Worm (Caenorhabditis elegans) whole organism, L2 larva: ENCODE results near the gene C35B1.5.

Source experiments
- C34F6.9 ChIP-seq: fragments of 150-350 bp; optimal IDR thresholded peaks from 2 replicates; lab custom pipeline; 2014; ENCODE audit warnings: missing biosample characterization, missing genetic modification characterization
- R02D3.7 ChIP-seq: fragments of 150-350 bp; optimal IDR thresholded peaks from 2 replicates; lab custom pipeline; 2014; ENCODE audit warnings: missing biosample characterization, missing genetic modification characterization
- Y55F3AM.14 ChIP-seq: fragments of 200-800 bp; sonication (Bioruptor generic); optimal IDR thresholded peaks from 2 replicates; lab custom pipeline; 2018; ENCODE audit warnings: mild to moderate bottlenecking, missing genetic modification characterization, missing compliant biosample characterization
- ZK546.5 ChIP-seq: sonication (generic microtip); optimal IDR thresholded peaks from 2 replicates; lab custom pipeline; 2017; ENCODE audit warnings: missing biosample characterization, missing genetic modification characterization
- alr-1 ChIP-seq: fragments of 150-350 bp; optimal IDR thresholded peaks from 2 replicates; lab custom pipeline; 2014; ENCODE audit warnings: missing biosample characterization, missing genetic modification characterization
- aly-2 ChIP-seq: fragments of 150-350 bp; optimal IDR thresholded peaks from 2 replicates; lab custom pipeline; 2014; ENCODE audit warnings: missing biosample characterization, missing genetic modification characterization
- ama-1 ChIP-seq: fragments of 150-350 bp; optimal IDR thresholded peaks from 2 replicates; lab custom pipeline; 2018; ENCODE audit warnings: inconsistent platforms
- blmp-1 ChIP-seq: sonication (generic microtip); optimal IDR thresholded peaks from 2 replicates; lab custom pipeline; 2017; ENCODE audit warnings: missing genetic modification characterization, mild to moderate bottlenecking, missing compliant biosample characterization, antibody characterized with exemption, moderate library complexity; ENCODE audit not compliant: insufficient read depth
- ceh-16 ChIP-seq: fragments of 150-350 bp; optimal IDR thresholded peaks from 2 replicates; lab custom pipeline; 2014; ENCODE audit warnings: missing biosample characterization, missing genetic modification characterization
- crh-2 ChIP-seq: sonication (generic microtip); optimal IDR thresholded peaks from 2 replicates; lab custom pipeline; 2017; ENCODE audit warnings: missing biosample characterization, missing genetic modification characterization
- dmd-4 ChIP-seq: sonication (generic microtip); optimal IDR thresholded peaks from 2 replicates; lab custom pipeline; 2017; ENCODE audit warnings: missing biosample characterization, missing genetic modification characterization
- egl-27 ChIP-seq: sonication (generic microtip); optimal IDR thresholded peaks from 3 replicates; lab custom pipeline; 2017; ENCODE audit warnings: missing biosample characterization, missing genetic modification reagents, missing genetic modification characterization
- fos-1 ChIP-seq: fragments of 150-350 bp; optimal IDR thresholded peaks from 2 replicates; lab custom pipeline; 2014; ENCODE audit warnings: missing biosample characterization, missing genetic modification characterization
- gmeb-1 ChIP-seq: fragments of 150-350 bp; optimal IDR thresholded peaks from 2 replicates; lab custom pipeline; 2014; ENCODE audit warnings: missing biosample characterization, missing genetic modification characterization
- lin-13 ChIP-seq: fragments of 150-350 bp; optimal IDR thresholded peaks from 2 replicates; lab custom pipeline; 2014; ENCODE audit warnings: missing biosample characterization, missing genetic modification reagents, missing genetic modification characterization
- lin-39 ChIP-seq: fragments of 150-350 bp; optimal IDR thresholded peaks from 2 replicates; lab custom pipeline; 2014; ENCODE audit warnings: missing biosample characterization, missing genetic modification reagents, missing genetic modification characterization
- lsy-2 ChIP-seq, 2 experiments: fragments of 150-350 bp in 1 of 2; sonication (generic microtip) in 1 of 2; optimal IDR thresholded peaks; 2 replicates each; lab custom pipeline; 2014 to 2017; ENCODE audit warnings: missing biosample characterization in 2 of 2, missing genetic modification characterization in 2 of 2
- mab-5 ChIP-seq: fragments of 150-350 bp; optimal IDR thresholded peaks from 2 replicates; lab custom pipeline; 2014; ENCODE audit warnings: missing biosample characterization, missing genetic modification characterization
- mdl-1 ChIP-seq, 2 experiments: fragments of 150-350 bp in 1 of 2; sonication (generic microtip) in 1 of 2; optimal IDR thresholded peaks; 2 replicates each; lab custom pipeline; 2017; ENCODE audit warnings: missing biosample characterization in 2 of 2, missing genetic modification characterization in 2 of 2
- nhr-10 ChIP-seq: sonication (generic microtip); optimal IDR thresholded peaks from 2 replicates; lab custom pipeline; 2017; ENCODE audit warnings: missing biosample characterization, missing genetic modification characterization
- nhr-129 ChIP-seq: fragments of 150-350 bp; optimal IDR thresholded peaks from 2 replicates; lab custom pipeline; 2014; ENCODE audit warnings: missing biosample characterization, missing genetic modification characterization
- nhr-21 ChIP-seq: fragments of 150-350 bp; optimal IDR thresholded peaks from 2 replicates; lab custom pipeline; 2014; ENCODE audit warnings: missing biosample characterization, missing genetic modification characterization
- nhr-23 ChIP-seq: fragments of 150-350 bp; optimal IDR thresholded peaks from 2 replicates; lab custom pipeline; 2014; ENCODE audit warnings: missing biosample characterization, missing genetic modification reagents, missing genetic modification characterization
- nhr-237 ChIP-seq: fragments of 150-350 bp; optimal IDR thresholded peaks from 2 replicates; lab custom pipeline; 2014; ENCODE audit warnings: missing biosample characterization, missing genetic modification characterization
- nhr-25 ChIP-seq: fragments of 150-350 bp; sonication (generic microtip); optimal IDR thresholded peaks from 3 replicates; lab custom pipeline; 2014; ENCODE audit warnings: missing biosample characterization, missing genetic modification characterization
- nhr-6 ChIP-seq: fragments of 150-350 bp; optimal IDR thresholded peaks from 2 replicates; lab custom pipeline; 2014; ENCODE audit warnings: missing biosample characterization, missing genetic modification characterization
- peb-1 ChIP-seq: fragments of 150-350 bp; optimal IDR thresholded peaks from 2 replicates; lab custom pipeline; 2014; ENCODE audit warnings: missing biosample characterization, missing genetic modification characterization
- skn-1 ChIP-seq: sonication (generic microtip); optimal IDR thresholded peaks from 2 replicates; lab custom pipeline; 2017; ENCODE audit warnings: missing biosample characterization, missing genetic modification characterization
- sma-3 ChIP-seq: sonication (generic microtip); optimal IDR thresholded peaks from 2 replicates; lab custom pipeline; 2016; ENCODE audit warnings: missing genetic modification reagents, missing genetic modification characterization, missing compliant biosample characterization
- sma-9 ChIP-seq, 2 experiments: fragments of 150-350 bp in 1 of 2; sonication (generic microtip) in 1 of 2; optimal IDR thresholded peaks; 2 replicates each; lab custom pipeline; 2014 to 2016; ENCODE audit warnings: missing genetic modification characterization in 2 of 2, mild to moderate bottlenecking in 1 of 2, missing biosample characterization in 1 of 2, missing compliant biosample characterization in 1 of 2, missing genetic modification reagents in 1 of 2, moderate library complexity in 1 of 2
- unc-55 ChIP-seq: fragments of 150-350 bp; sonication (generic microtip); optimal IDR thresholded peaks from 3 replicates; lab custom pipeline; 2014; ENCODE audit warnings: missing biosample characterization, missing genetic modification reagents, missing genetic modification characterization
- unc-62 ChIP-seq: fragments of 150-350 bp; optimal IDR thresholded peaks from 2 replicates; lab custom pipeline; 2014; ENCODE audit warnings: missing biosample characterization, missing genetic modification reagents, missing genetic modification characterization
- zag-1 ChIP-seq: fragments of 150-350 bp; optimal IDR thresholded peaks from 2 replicates; lab custom pipeline; 2014; ENCODE audit warnings: missing biosample characterization, missing genetic modification characterization
- ztf-1 ChIP-seq: fragments of 200-800 bp; sonication (Bioruptor generic); conservative IDR thresholded peaks from 2 replicates; pipeline ENCODE4 v1.3.6; 2022; ENCODE audit warnings: missing genetic modification characterization, missing compliant biosample characterization
- ztf-11 ChIP-seq: sonication (generic microtip); optimal IDR thresholded peaks from 2 replicates; lab custom pipeline; 2017; ENCODE audit warnings: missing biosample characterization, missing genetic modification characterization
- ztf-4 ChIP-seq: fragments of 150-350 bp; optimal IDR thresholded peaks from 2 replicates; lab custom pipeline; 2014; ENCODE audit warnings: missing biosample characterization, missing genetic modification characterization

C35B1.5 gene

ce11 chrIV:4093087-4093486 lies 9.1 kb upstream of the C35B1.5 start (continued):
- TF ChIP-seq dmd-4 (tag; lab: Kevin White, UChicago) (no peak), ZK546.5 (tag; lab: Kevin White, UChicago) (no peak), unc-62 (GFP tag; lab: Kevin White, UChicago) (no peak), lin-39 (no peak), ztf-1 (GFP tag; lab: Robert Waterston, UW) (no peak), nhr-21 (peak; percentile 57), unc-55 (peak; percentile 84), nhr-25 (peak; percentile 51), R02D3.7 (tag; lab: Kevin White, UChicago) (no peak), egl-27 (tag; lab: Kevin White, UChicago) (peak; percentile 67), skn-1 (no peak)

ce11 chrIV:4085787-4086262 lies 1.8 kb upstream of the C35B1.5 start, which contains the start of gene C35B1.2:
Gene C35B1.2, plus strand, starts transcription at chrIV:4086212.
- TF ChIP-seq C34F6.9 = peak; percentile 20
- peak; percentile 37 for TF ChIP-seq sma-3 (GFP tag; lab: Kevin White, UChicago)
- TF ChIP-seq mdl-1 (tag; optimal IDR thresholded peaks at IDR 0.05; lab: Kevin White, UChicago) = no peak
- TF ChIP-seq sma-9 (GFP tag; optimal IDR thresholded peaks at IDR 0.05; lab: Kevin White, UChicago) = no peak
- no peak for TF ChIP-seq sma-9 (tag; optimal IDR thresholded peaks at IDR 0.05; lab: Kevin White, UChicago)
- peak; percentile 39 for TF ChIP-seq unc-55
- peak; percentile 61 for TF ChIP-seq crh-2
- peak in 1 of 2 experiments; percentile 57 for TF ChIP-seq lsy-2 (tag; optimal IDR thresholded peaks at IDR 0.05; lab: Kevin White, UChicago)

ce11 chrIV:4085022-4085421 lies 1.0 kb upstream of the C35B1.5 start:
- TF ChIP-seq nhr-25 = peak; percentile 14
- no peak for TF ChIP-seq aly-2 (tag; lab: Kevin White, UChicago)
- peak; percentile 2 for TF ChIP-seq gmeb-1 (tag; lab: Kevin White, UChicago)
- TF ChIP-seq lsy-2 (tag; optimal IDR thresholded peaks at IDR 0.05; lab: Kevin White, UChicago) = peak in 1 of 2 experiments; percentile 5
- no peak for TF ChIP-seq C34F6.9
- TF ChIP-seq fos-1 (tag; lab: Kevin White, UChicago) = peak; percentile 72
- peak; percentile 96 for TF ChIP-seq skn-1
- no peak for TF ChIP-seq dmd-4 (tag; lab: Kevin White, UChicago)
- peak; percentile 45 for TF ChIP-seq sma-3 (GFP tag; lab: Kevin White, UChicago)
- TF ChIP-seq nhr-129 (tag; lab: Kevin White, UChicago) = peak; percentile 68
- TF ChIP-seq sma-9 (GFP tag; optimal IDR thresholded peaks at IDR 0.05; lab: Kevin White, UChicago) = peak; percentile 11
- TF ChIP-seq sma-9 (tag; optimal IDR thresholded peaks at IDR 0.05; lab: Kevin White, UChicago) = no peak
- no peak for TF ChIP-seq unc-62 (GFP tag; lab: Kevin White, UChicago)
- TF ChIP-seq crh-2 = peak; percentile 64
- no peak for TF ChIP-seq alr-1 (tag; lab: Kevin White, UChicago)
- TF ChIP-seq blmp-1 (tag; lab: Kevin White, UChicago) = peak; percentile 26
- TF ChIP-seq mdl-1 (tag; optimal IDR thresholded peaks at IDR 0.05; lab: Kevin White, UChicago) = no peak
- TF ChIP-seq, all 48 proteins: peak for 10

- TF ChIP-seq nhr-10 (tag; lab: Kevin White, UChicago) (no peak), nhr-237 (tag; lab: Kevin White, UChicago) (no peak), C34F6.9 (no peak), nhr-21 (no peak), sma-3 (GFP tag; lab: Kevin White, UChicago) (no peak), skn-1 (no peak), Y55F3AM.14 (GFP tag; lab: Kevin White, UChicago) (no peak), mab-5 (tag; lab: Kevin White, UChicago) (no peak), egl-27 (tag; lab: Kevin White, UChicago) (no peak), ZK546.5 (tag; lab: Kevin White, UChicago) (no peak), zag-1 (no peak), sma-9 (GFP tag; optimal IDR thresholded peaks at IDR 0.05; lab: Kevin White, UChicago) (no peak), sma-9 (tag; optimal IDR thresholded peaks at IDR 0.05; lab: Kevin White, UChicago) (no peak), ztf-11 (tag; lab: Kevin White, UChicago) (no peak), ztf-1 (GFP tag; lab: Robert Waterston, UW) (no peak), nhr-6 (tag; lab: Kevin White, UChicago) (no peak), unc-55 (no peak)
Observed at ce11 chrIV:4083094-4083493, 915 bp downstream of the C35B1.5 start.

- no peak for TF ChIP-seq unc-62 (GFP tag; lab: Kevin White, UChicago)
- TF ChIP-seq peb-1 (tag; lab: Kevin White, UChicago) = no peak
- no peak for TF ChIP-seq lsy-2 (tag; optimal IDR thresholded peaks at IDR 0.05; lab: Kevin White, UChicago)
- TF ChIP-seq zag-1 = no peak
- no peak for TF ChIP-seq ztf-4
- no peak for TF ChIP-seq ceh-16 (tag; lab: Kevin White, UChicago)
- TF ChIP-seq mdl-1 (tag; optimal IDR thresholded peaks at IDR 0.05; lab: Kevin White, UChicago) = no peak
- no peak for TF ChIP-seq blmp-1 (tag; lab: Kevin White, UChicago)
- no peak for TF ChIP-seq egl-27 (tag; lab: Kevin White, UChicago)
- no peak for TF ChIP-seq lin-13
- TF ChIP-seq nhr-10 (tag; lab: Kevin White, UChicago) = no peak
- TF ChIP-seq nhr-23 (tag; lab: Kevin White, UChicago) = no peak
- TF ChIP-seq nhr-25 = no peak
- no peak for TF ChIP-seq dmd-4 (tag; lab: Kevin White, UChicago)
- no peak for TF ChIP-seq ama-1 (lab: Kevin White, UChicago)
- TF ChIP-seq crh-2 = no peak
- TF ChIP-seq, all 48 proteins: peak for 0
Observed at ce11 chrIV:4082599-4082998, 1.4 kb downstream of the C35B1.5 start.
